Worm (Caenorhabditis elegans) whole organism, L4 larva: ENCODE results near the gene F13A7.1.

Source experiments
- D1046.2 ChIP-seq: fragments of 200-800 bp; sonication (Bioruptor generic); IDR thresholded peaks from 2 replicates; pipeline ENCODE4 v1.3.6; 2022; ENCODE audit warnings: missing genetic modification characterization, missing compliant biosample characterization
- F26F4.8 ChIP-seq: fragments of 200-800 bp; sonication (Bioruptor generic); conservative IDR thresholded peaks from 2 replicates; pipeline ENCODE4 v1.3.6; 2022; ENCODE audit warnings: missing genetic modification characterization, missing compliant biosample characterization
- F37D6.2 ChIP-seq: sonication (generic microtip); optimal IDR thresholded peaks from 2 replicates; lab custom pipeline; 2016; ENCODE audit warnings: mild to moderate bottlenecking, missing genetic modification characterization, missing compliant biosample characterization
- F44E2.7 ChIP-seq: fragments of 200-800 bp; sonication (Bioruptor generic); IDR thresholded peaks from 2 replicates; pipeline ENCODE4 v2.1.2; 2022; ENCODE audit warnings: missing genetic modification characterization, missing compliant biosample characterization
- T26A8.4 ChIP-seq: fragments of 200-800 bp; sonication (Bioruptor generic); IDR thresholded peaks from 2 replicates; pipeline ENCODE4 v1.3.6; 2022; ENCODE audit warnings: missing genetic modification characterization, missing compliant biosample characterization
- Y105C5A.15 ChIP-seq: fragments of 200-800 bp; sonication (Bioruptor generic); IDR thresholded peaks from 2 replicates; pipeline ENCODE4 v1.3.6; 2022; ENCODE audit warnings: missing genetic modification characterization, missing compliant biosample characterization
- Y48G9A.11 ChIP-seq: fragments of 200-800 bp; sonication (Bioruptor generic); IDR thresholded peaks from 2 replicates; pipeline ENCODE4 v1.3.6; 2022; ENCODE audit warnings: missing genetic modification reagents, missing genetic modification characterization, missing compliant biosample characterization
- Y75B8A.6 ChIP-seq: fragments of 200-800 bp; sonication (Bioruptor generic); IDR thresholded peaks from 2 replicates; pipeline ENCODE4 v1.3.6; 2022; ENCODE audit warnings: missing genetic modification reagents, missing genetic modification characterization, missing compliant biosample characterization
- ZK337.2 ChIP-seq: fragments of 200-800 bp; sonication (Bioruptor generic); IDR thresholded peaks from 2 replicates; pipeline ENCODE4 v1.3.6; 2022; ENCODE audit warnings: missing genetic modification reagents, missing genetic modification characterization, missing compliant biosample characterization
- aly-2 ChIP-seq: sonication (generic microtip); optimal IDR thresholded peaks from 2 replicates; lab custom pipeline; 2018; ENCODE audit warnings: missing biosample characterization, missing genetic modification characterization
- ama-1 ChIP-seq: fragments of 150-350 bp; optimal IDR thresholded peaks from 2 replicates; lab custom pipeline; 2014; ENCODE audit warnings: inconsistent platforms, mixed read lengths
- ceh-28 ChIP-seq: fragments of 150-350 bp; optimal IDR thresholded peaks from 2 replicates; lab custom pipeline; 2014; ENCODE audit warnings: missing biosample characterization, missing genetic modification reagents, missing genetic modification characterization
- ceh-32 ChIP-seq: sonication (generic microtip); optimal IDR thresholded peaks from 2 replicates; lab custom pipeline; 2016; ENCODE audit warnings: mild to moderate bottlenecking, missing genetic modification characterization, missing compliant biosample characterization; ENCODE audit not compliant: poor library complexity
- ceh-44 ChIP-seq: fragments of 200-800 bp; sonication (Bioruptor generic); IDR thresholded peaks from 2 replicates; pipeline ENCODE4 v1.3.6; 2022; ENCODE audit warnings: missing genetic modification reagents, missing genetic modification characterization, missing compliant biosample characterization
- ceh-82 ChIP-seq: sonication (generic microtip); optimal IDR thresholded peaks from 2 replicates; lab custom pipeline; 2017; ENCODE audit warnings: missing biosample characterization, missing genetic modification characterization
- ctbp-1 ChIP-seq: fragments of 200-800 bp; sonication (Bioruptor generic); IDR thresholded peaks from 2 replicates; pipeline ENCODE4 v1.3.6; 2022; ENCODE audit warnings: missing genetic modification reagents, missing genetic modification characterization, missing compliant biosample characterization
- daf-12 ChIP-seq: fragments of 150-350 bp; optimal IDR thresholded peaks from 2 replicates; lab custom pipeline; 2014; ENCODE audit warnings: missing biosample characterization, missing genetic modification reagents, missing genetic modification characterization
- dmd-8 ChIP-seq: fragments of 200-800 bp; sonication (Bioruptor generic); IDR thresholded peaks from 2 replicates; pipeline ENCODE4 v1.3.6; 2022; ENCODE audit warnings: missing genetic modification characterization, missing compliant biosample characterization
- dpl-1 ChIP-seq: fragments of 150-350 bp; optimal IDR thresholded peaks from 2 replicates; lab custom pipeline; 2014; ENCODE audit warnings: missing biosample characterization, missing genetic modification reagents, missing genetic modification characterization
- egl-43 ChIP-seq: fragments of 200-800 bp; sonication (Bioruptor generic); IDR thresholded peaks from 2 replicates; pipeline ENCODE4 v1.3.6; 2022; ENCODE audit warnings: missing genetic modification reagents, missing genetic modification characterization, missing compliant biosample characterization
- gei-8 ChIP-seq: fragments of 200-800 bp; sonication (Bioruptor generic); optimal IDR thresholded peaks from 2 replicates; lab custom pipeline; 2018; ENCODE audit warnings: mild to moderate bottlenecking, missing genetic modification characterization, missing compliant biosample characterization
- hlh-11 ChIP-seq: fragments of 200-800 bp; sonication (Bioruptor generic); optimal IDR thresholded peaks from 2 replicates; lab custom pipeline; 2018; ENCODE audit warnings: mild to moderate bottlenecking, missing genetic modification characterization, missing compliant biosample characterization
- hlh-30 ChIP-seq: sonication (generic microtip); optimal IDR thresholded peaks from 2 replicates; lab custom pipeline; 2017; ENCODE audit warnings: antibody characterized with exemption, mild to moderate bottlenecking, missing genetic modification characterization, missing compliant biosample characterization; ENCODE audit not compliant: insufficient read depth
- jun-1 ChIP-seq: fragments of 150-350 bp; optimal IDR thresholded peaks from 2 replicates; lab custom pipeline; 2014; ENCODE audit warnings: missing biosample characterization, missing genetic modification reagents, missing genetic modification characterization
- lin-13 ChIP-seq: fragments of 150-350 bp; optimal IDR thresholded peaks from 2 replicates; lab custom pipeline; 2014; ENCODE audit warnings: missing biosample characterization, missing genetic modification reagents, missing genetic modification characterization
- madf-9 ChIP-seq: fragments of 200-800 bp; sonication (Bioruptor generic); conservative IDR thresholded peaks from 2 replicates; pipeline ENCODE4 v1.3.6; 2022; ENCODE audit warnings: missing genetic modification reagents, missing genetic modification characterization, missing compliant biosample characterization
- mdl-1 ChIP-seq, 2 experiments: fragments of 150-350 bp in 1 of 2; sonication (generic microtip) in 1 of 2; optimal IDR thresholded peaks; 2 replicates each; lab custom pipeline; 2014 to 2017; ENCODE audit warnings: missing biosample characterization in 2 of 2, missing genetic modification characterization in 2 of 2
- mdt-29 ChIP-seq: fragments of 200-800 bp; sonication (Bioruptor generic); IDR thresholded peaks from 2 replicates; pipeline ENCODE4 v1.3.6; 2022; ENCODE audit warnings: missing genetic modification reagents, missing genetic modification characterization, missing compliant biosample characterization
- mep-1 ChIP-seq: fragments of 150-350 bp; sonication (generic microtip); optimal IDR thresholded peaks from 3 replicates; lab custom pipeline; 2014; ENCODE audit warnings: missing biosample characterization, missing genetic modification characterization
- mes-2 ChIP-seq: sonication (generic microtip); optimal IDR thresholded peaks from 2 replicates; lab custom pipeline; 2016; ENCODE audit warnings: missing genotype, mild to moderate bottlenecking, missing genetic modification characterization, missing compliant biosample characterization; ENCODE audit not compliant: poor library complexity, severe bottlenecking
- mxl-3 ChIP-seq: fragments of 200-800 bp; sonication (Bioruptor generic); optimal IDR thresholded peaks from 2 replicates; lab custom pipeline; 2018; ENCODE audit warnings: mild to moderate bottlenecking, missing genetic modification characterization, missing compliant biosample characterization
- nhr-102 ChIP-seq: sonication (generic microtip); optimal IDR thresholded peaks from 2 replicates; lab custom pipeline; 2016; ENCODE audit warnings: mild to moderate bottlenecking, missing genetic modification characterization, moderate library complexity, missing compliant biosample characterization
- nhr-237 ChIP-seq: sonication (generic microtip); optimal IDR thresholded peaks from 2 replicates; lab custom pipeline; 2017; ENCODE audit warnings: missing biosample characterization, missing genetic modification characterization
- nhr-41 ChIP-seq: fragments of 200-800 bp; sonication (Bioruptor generic); IDR thresholded peaks from 2 replicates; pipeline ENCODE4 v1.3.6; 2022; ENCODE audit warnings: missing genetic modification reagents, missing genetic modification characterization, missing compliant biosample characterization
- nhr-48 ChIP-seq: sonication (generic microtip); optimal IDR thresholded peaks from 2 replicates; lab custom pipeline; 2016; ENCODE audit warnings: mild to moderate bottlenecking, missing genetic modification characterization, missing compliant biosample characterization
- nhr-77 ChIP-seq: fragments of 150-350 bp; optimal IDR thresholded peaks from 2 replicates; lab custom pipeline; 2014; ENCODE audit warnings: missing biosample characterization, missing genetic modification characterization
- pqm-1 ChIP-seq: sonication (generic microtip); optimal IDR thresholded peaks from 2 replicates; lab custom pipeline; 2017; ENCODE audit warnings: missing biosample characterization, missing genetic modification characterization
- sdz-12 ChIP-seq: fragments of 200-800 bp; sonication (Bioruptor generic); optimal IDR thresholded peaks from 2 replicates; lab custom pipeline; 2018; ENCODE audit warnings: mild to moderate bottlenecking, missing genetic modification characterization, missing compliant biosample characterization
- skn-1 ChIP-seq: fragments of 150-350 bp; optimal IDR thresholded peaks from 2 replicates; lab custom pipeline; 2014; ENCODE audit warnings: missing biosample characterization, missing genetic modification characterization
- snpc-4 ChIP-seq: fragments of 150-350 bp; optimal IDR thresholded peaks from 2 replicates; lab custom pipeline; 2014; ENCODE audit warnings: missing biosample characterization, missing genetic modification characterization
- spr-1 ChIP-seq: sonication (generic microtip); optimal IDR thresholded peaks from 2 replicates; lab custom pipeline; 2016; ENCODE audit warnings: mild to moderate bottlenecking, missing genetic modification characterization, missing compliant biosample characterization
- tag-97 ChIP-seq: fragments of 200-800 bp; sonication (Bioruptor generic); IDR thresholded peaks from 2 replicates; pipeline ENCODE4 v1.3.6; 2022; ENCODE audit warnings: missing genetic modification characterization, missing compliant biosample characterization
- vab-7 ChIP-seq: fragments of 200-800 bp; sonication (Bioruptor generic); IDR thresholded peaks from 2 replicates; pipeline ENCODE4 v1.3.6; 2022; ENCODE audit warnings: missing genetic modification reagents, missing genetic modification characterization, missing compliant biosample characterization
- zag-1 ChIP-seq: fragments of 150-350 bp; optimal IDR thresholded peaks from 2 replicates; lab custom pipeline; 2014; ENCODE audit warnings: missing biosample characterization, missing genetic modification characterization
- zfp-3 ChIP-seq: fragments of 200-800 bp; sonication (Bioruptor generic); conservative IDR thresholded peaks from 2 replicates; pipeline ENCODE4 v1.3.6; 2022; ENCODE audit warnings: missing genetic modification reagents, missing genetic modification characterization, missing compliant biosample characterization
- zip-11 ChIP-seq: fragments of 200-800 bp; sonication (Bioruptor generic); IDR thresholded peaks from 2 replicates; pipeline ENCODE4 v1.3.6; 2022; ENCODE audit warnings: missing genetic modification characterization, missing compliant biosample characterization
- zip-2 ChIP-seq: fragments of 150-350 bp; optimal IDR thresholded peaks from 2 replicates; lab custom pipeline; 2014; ENCODE audit warnings: missing biosample characterization, missing genetic modification characterization
- ztf-11 ChIP-seq: fragments of 150-350 bp; optimal IDR thresholded peaks from 2 replicates; lab custom pipeline; 2014; ENCODE audit warnings: missing biosample characterization, missing genetic modification characterization
- ztf-7 ChIP-seq: fragments of 150-350 bp; optimal IDR thresholded peaks from 2 replicates; lab custom pipeline; 2014; ENCODE audit warnings: missing biosample characterization, missing genetic modification characterization

F13A7.1 gene

ce11 chrV:16352282-16352681, 25.5 kb downstream of the F13A7.1 start (continued):
- TF ChIP-seq nhr-77 (tag; lab: Kevin White, UChicago): peak; percentile 50
- peak; percentile 16 for TF ChIP-seq mes-2 (tag; lab: Kevin White, UChicago)
- TF ChIP-seq hlh-30 (tag; lab: Kevin White, UChicago): peak; percentile 86
- peak; percentile 42 for TF ChIP-seq nhr-48

- TF ChIP-seq ceh-82 (no peak), snpc-4 (tag; lab: Kevin White, UChicago) (peak; percentile 23)
Observed at ce11 chrV:16351757-16352156, 26.0 kb downstream of the F13A7.1 start.

ce11 chrV:16350775-16351378, 26.9 kb downstream of the F13A7.1 start:
- TF ChIP-seq vab-7 (GFP tag; lab: Robert Waterston, UW) (no peak), Y75B8A.6 (GFP tag; lab: Robert Waterston, UW) (no peak), madf-9 (GFP tag; lab: Robert Waterston, UW) (no peak), Y48G9A.11 (GFP tag; lab: Robert Waterston, UW) (no peak), zip-11 (GFP tag; lab: Robert Waterston, UW) (no peak), sdz-12 (GFP tag; lab: Kevin White, UChicago) (no peak), lin-13 (peak; percentile 14), ceh-28 (tag; lab: Kevin White, UChicago) (no peak), zfp-3 (no peak), tag-97 (no peak), F37D6.2 (no peak), hlh-30 (tag; lab: Kevin White, UChicago) (peak; percentile 79), egl-43 (no peak), D1046.2 (no peak), F26F4.8 (GFP tag; lab: Robert Waterston, UW) (no peak), T26A8.4 (GFP tag; lab: Robert Waterston, UW) (0 out of 2 replicates have a peak, but pooled peaks have one; percentile 13), ama-1 (lab: Kevin White, UChicago) (no peak), skn-1 (tag; lab: Kevin White, UChicago) (no peak), nhr-41 (GFP tag; lab: Robert Waterston, UW) (no peak), mdl-1 (tag; optimal IDR thresholded peaks at IDR 0.05; lab: Kevin White, UChicago) (peak; percentile 9 to 75), ctbp-1 (GFP tag; lab: Robert Waterston, UW) (no peak), nhr-102 (tag; lab: Kevin White, UChicago) (peak; percentile 5), aly-2 (tag; lab: Kevin White, UChicago) (no peak), pqm-1 (tag; lab: Kevin White, UChicago) (peak; percentile 42), F44E2.7 (GFP tag; lab: Robert Waterston, UW) (no peak), hlh-11 (tag; lab: Kevin White, UChicago) (peak; percentile 87), daf-12 (tag; lab: Kevin White, UChicago) (no peak), mep-1 (peak; percentile 45), ceh-32 (tag; lab: Kevin White, UChicago) (no peak), nhr-237 (no peak), mdt-29 (GFP tag; lab: Robert Waterston, UW) (no peak), zip-2 (tag; lab: Kevin White, UChicago) (no peak), jun-1 (tag; lab: Kevin White, UChicago) (no peak), zag-1 (tag; lab: Kevin White, UChicago) (no peak), dmd-8 (GFP tag; lab: Robert Waterston, UW) (no peak), dpl-1 (GFP tag; lab: Kevin White, UChicago) (no peak), ceh-44 (GFP tag; lab: Robert Waterston, UW) (no peak), ZK337.2 (GFP tag; lab: Robert Waterston, UW) (no peak), ztf-11 (tag; lab: Kevin White, UChicago) (no peak), ztf-7 (tag; lab: Kevin White, UChicago) (no peak), mxl-3 (GFP tag; lab: Kevin White, UChicago) (peak; percentile 84), Y105C5A.15 (no peak), spr-1 (tag; lab: Kevin White, UChicago) (no peak), gei-8 (GFP tag; lab: Kevin White, UChicago) (no peak)
